Worm (Caenorhabditis elegans) whole organism, L1 larva: ENCODE measurements around the gene cey-1.

Experiments
- C04F5.9 ChIP-seq: sonication (generic microtip); optimal IDR thresholded peaks from 2 replicates; lab custom pipeline; 2016; ENCODE audit warnings: missing genetic modification characterization, missing compliant biosample characterization
- F16B12.6 ChIP-seq: fragments of 150-350 bp; optimal IDR thresholded peaks from 2 replicates; lab custom pipeline; 2014; ENCODE audit warnings: missing biosample characterization, missing genetic modification characterization
- Y116A8C.19 ChIP-seq: sonication (generic microtip); optimal IDR thresholded peaks from 2 replicates; lab custom pipeline; 2016; ENCODE audit warnings: missing compliant biosample characterization, missing genetic modification characterization, borderline replicate concordance
- alr-1 ChIP-seq: fragments of 200-800 bp; sonication (Bioruptor generic); optimal IDR thresholded peaks from 2 replicates; lab custom pipeline; 2018; ENCODE audit warnings: borderline replicate concordance, mild to moderate bottlenecking, missing genetic modification characterization, missing compliant biosample characterization
- aly-2 ChIP-seq: fragments of 150-350 bp; optimal IDR thresholded peaks from 2 replicates; lab custom pipeline; 2014; ENCODE audit warnings: missing biosample characterization, missing genetic modification characterization
- ceh-8 ChIP-seq: fragments of 200-800 bp; sonication (Bioruptor generic); optimal IDR thresholded peaks from 2 replicates; lab custom pipeline; 2018; ENCODE audit warnings: mild to moderate bottlenecking, missing genetic modification characterization, moderate library complexity, missing compliant biosample characterization
- ceh-88 ChIP-seq: fragments of 200-800 bp; sonication (Bioruptor generic); IDR thresholded peaks from 2 replicates; pipeline ENCODE4 v1.3.6; 2022; ENCODE audit warnings: missing genetic modification characterization, missing compliant biosample characterization
- ceh-90 ChIP-seq: sonication (generic microtip); optimal IDR thresholded peaks from 2 replicates; lab custom pipeline; 2016; ENCODE audit warnings: missing genetic modification characterization, missing compliant biosample characterization
- ces-1 ChIP-seq: fragments of 150-350 bp; optimal IDR thresholded peaks from 2 replicates; lab custom pipeline; 2014; ENCODE audit warnings: missing biosample characterization, missing genetic modification reagents, missing genetic modification characterization
- efl-1 ChIP-seq, 4 experiments: fragments of 150-350 bp; optimal IDR thresholded peaks in 3 of 4; peaks in 1 of 4; 1 replicate in 1 of 4; 2 replicates in 3 of 4; lab custom pipeline; 2014; ENCODE audit warnings: missing biosample characterization in 2 of 4, missing genetic modification characterization in 2 of 4, missing genetic modification reagents in 2 of 4
- efl-3 ChIP-seq: fragments of 200-800 bp; sonication (Bioruptor generic); optimal IDR thresholded peaks from 2 replicates; lab custom pipeline; 2018; ENCODE audit warnings: mild to moderate bottlenecking, missing genetic modification characterization, missing compliant biosample characterization
- egl-13 ChIP-seq: sonication (generic microtip); optimal IDR thresholded peaks from 2 replicates; lab custom pipeline; 2016; ENCODE audit warnings: missing genotype, missing genetic modification reagents, missing genetic modification characterization, missing compliant biosample characterization
- egl-27 ChIP-seq, 2 experiments: fragments of 150-350 bp in 1 of 2; sonication (generic microtip); optimal IDR thresholded peaks; 3 replicates each; lab custom pipeline; 2017 to 2018; ENCODE audit warnings: missing biosample characterization in 2 of 2, missing genetic modification characterization in 2 of 2, missing genetic modification reagents in 2 of 2
- elt-2 ChIP-seq: sonication (generic microtip); optimal IDR thresholded peaks from 2 replicates; lab custom pipeline; 2016; ENCODE audit warnings: missing genetic modification characterization, mild to moderate bottlenecking, inconsistent platforms, missing compliant biosample characterization, missing genetic modification reagents
- elt-3 ChIP-seq, 6 experiments: fragments of 150-350 bp in 1 of 6; sonication (generic microtip); optimal IDR thresholded peaks; 2 replicates each; lab custom pipeline; 2017 to 2018; ENCODE audit warnings: missing biosample characterization in 6 of 6, missing genetic modification characterization in 6 of 6, inconsistent platforms in 1 of 6
- fkh-4 ChIP-seq: sonication (generic microtip); optimal IDR thresholded peaks from 2 replicates; lab custom pipeline; 2016; ENCODE audit warnings: missing compliant biosample characterization, missing genetic modification characterization, borderline replicate concordance
- fkh-8 ChIP-seq: sonication (generic microtip); optimal IDR thresholded peaks from 2 replicates; lab custom pipeline; 2016; ENCODE audit warnings: mild to moderate bottlenecking, missing genetic modification characterization, missing compliant biosample characterization
- fos-1 ChIP-seq: fragments of 150-350 bp; optimal IDR thresholded peaks from 2 replicates; lab custom pipeline; 2014; ENCODE audit warnings: missing biosample characterization, missing genetic modification characterization
- grh-1 ChIP-seq: fragments of 200-800 bp; sonication (Bioruptor generic); IDR thresholded peaks from 2 replicates; pipeline ENCODE4 v1.3.6; 2022; ENCODE audit warnings: missing genetic modification reagents, missing genetic modification characterization, missing compliant biosample characterization
- hlh-4 ChIP-seq: sonication (generic microtip); optimal IDR thresholded peaks from 2 replicates; lab custom pipeline; 2016; ENCODE audit warnings: mild to moderate bottlenecking, missing genetic modification characterization, missing compliant biosample characterization
- jun-1 ChIP-seq: fragments of 150-350 bp; optimal IDR thresholded peaks from 2 replicates; lab custom pipeline; 2014; ENCODE audit warnings: missing biosample characterization, missing genetic modification reagents, missing genetic modification characterization
- lin-13 ChIP-seq: fragments of 150-350 bp; optimal IDR thresholded peaks from 2 replicates; lab custom pipeline; 2014; ENCODE audit warnings: missing biosample characterization, missing genetic modification reagents, missing genetic modification characterization
- lin-14 ChIP-seq: fragments of 200-800 bp; sonication (Bioruptor generic); optimal IDR thresholded peaks from 2 replicates; lab custom pipeline; 2018; ENCODE audit warnings: mild to moderate bottlenecking, missing genetic modification characterization, moderate library complexity, missing compliant biosample characterization
- lin-35 ChIP-seq, 2 experiments: fragments of 150-350 bp; optimal IDR thresholded peaks; 2 replicates each; lab custom pipeline; 2014; ENCODE audit warnings: missing biosample characterization in 2 of 2, missing genetic modification characterization in 2 of 2, missing genetic modification reagents in 2 of 2
- lir-3 ChIP-seq: sonication (generic microtip); optimal IDR thresholded peaks from 2 replicates; lab custom pipeline; 2016; ENCODE audit warnings: mild to moderate bottlenecking, missing genetic modification characterization, moderate library complexity, missing compliant biosample characterization; ENCODE audit not compliant: poor library complexity
- mef-2 ChIP-seq: fragments of 150-350 bp; optimal IDR thresholded peaks from 2 replicates; lab custom pipeline; 2014; ENCODE audit warnings: missing biosample characterization, missing genetic modification characterization
- mep-1 ChIP-seq: fragments of 150-350 bp; optimal IDR thresholded peaks from 2 replicates; lab custom pipeline; 2014; ENCODE audit warnings: missing biosample characterization, missing genetic modification characterization
- nhr-11 ChIP-seq: fragments of 150-350 bp; optimal IDR thresholded peaks from 2 replicates; lab custom pipeline; 2014; ENCODE audit warnings: missing biosample characterization, missing genetic modification characterization
- nhr-12 ChIP-seq: sonication (generic microtip); optimal IDR thresholded peaks from 2 replicates; lab custom pipeline; 2017; ENCODE audit warnings: missing biosample characterization, missing genetic modification characterization
- nhr-19 ChIP-seq: fragments of 200-800 bp; sonication (Bioruptor generic); conservative IDR thresholded peaks from 2 replicates; pipeline ENCODE4 v1.3.6; 2022; ENCODE audit warnings: missing genetic modification characterization, missing compliant biosample characterization
- nhr-20 ChIP-seq: sonication (generic microtip); optimal IDR thresholded peaks from 2 replicates; lab custom pipeline; 2016; ENCODE audit warnings: mild to moderate bottlenecking, missing genetic modification characterization, missing compliant biosample characterization
- nhr-237 ChIP-seq: fragments of 150-350 bp; optimal IDR thresholded peaks from 2 replicates; lab custom pipeline; 2014; ENCODE audit warnings: missing biosample characterization, missing genetic modification characterization
- nhr-47 ChIP-seq: sonication (generic microtip); optimal IDR thresholded peaks from 2 replicates; lab custom pipeline; 2016; ENCODE audit warnings: mild to moderate bottlenecking, missing genetic modification characterization, moderate library complexity, missing compliant biosample characterization
- nhr-76 ChIP-seq: sonication (generic microtip); optimal IDR thresholded peaks from 2 replicates; lab custom pipeline; 2017; ENCODE audit warnings: missing biosample characterization, missing genetic modification characterization
- nhr-84 ChIP-seq: sonication (generic microtip); optimal IDR thresholded peaks from 2 replicates; lab custom pipeline; 2017; ENCODE audit warnings: missing biosample characterization, missing genetic modification characterization
- nhr-85 ChIP-seq: sonication (generic microtip); peaks from one replicate; lab custom pipeline; 2016; ENCODE audit warnings: missing genetic modification characterization, inconsistent platforms, missing compliant biosample characterization
- pag-3 ChIP-seq: sonication (generic microtip); optimal IDR thresholded peaks from 2 replicates; lab custom pipeline; 2017; ENCODE audit warnings: missing genetic modification characterization, mild to moderate bottlenecking, missing compliant biosample characterization, antibody characterized with exemption, borderline replicate concordance; ENCODE audit not compliant: insufficient read depth
- pqm-1 ChIP-seq: sonication (generic microtip); optimal IDR thresholded peaks from 3 replicates; lab custom pipeline; 2017; ENCODE audit warnings: missing biosample characterization, missing genetic modification characterization
- rnt-1 ChIP-seq: sonication (generic microtip); optimal IDR thresholded peaks from 2 replicates; lab custom pipeline; 2016; ENCODE audit warnings: mild to moderate bottlenecking, missing genetic modification characterization, moderate library complexity, missing compliant biosample characterization
- snpc-4 ChIP-seq: fragments of 150-350 bp; optimal IDR thresholded peaks from 2 replicates; lab custom pipeline; 2014; ENCODE audit warnings: missing biosample characterization, missing genetic modification characterization
- snu-23 ChIP-seq: sonication (generic microtip); optimal IDR thresholded peaks from 2 replicates; lab custom pipeline; 2016; ENCODE audit warnings: missing genetic modification characterization, missing compliant biosample characterization
- tbx-2 ChIP-seq: sonication (generic microtip); optimal IDR thresholded peaks from 2 replicates; lab custom pipeline; 2016; ENCODE audit warnings: missing genetic modification characterization, missing compliant biosample characterization
- unc-86 ChIP-seq: sonication (generic microtip); optimal IDR thresholded peaks from 2 replicates; lab custom pipeline; 2016; ENCODE audit warnings: missing genetic modification characterization, missing compliant biosample characterization
- unc-98 ChIP-seq: fragments of 200-800 bp; sonication (Bioruptor generic); IDR thresholded peaks from 2 replicates; pipeline ENCODE4 v1.3.6; 2022; ENCODE audit warnings: missing genetic modification characterization, missing compliant biosample characterization
- xbp-1 ChIP-seq: sonication (generic microtip); optimal IDR thresholded peaks from 2 replicates; lab custom pipeline; 2016; ENCODE audit warnings: missing genetic modification characterization, missing compliant biosample characterization
- zag-1 ChIP-seq: fragments of 150-350 bp; optimal IDR thresholded peaks from 2 replicates; lab custom pipeline; 2014; ENCODE audit warnings: missing biosample characterization, missing genetic modification characterization
- zip-4 ChIP-seq: fragments of 200-800 bp; sonication (Bioruptor generic); optimal IDR thresholded peaks from 2 replicates; lab custom pipeline; 2018; ENCODE audit warnings: mild to moderate bottlenecking, missing genetic modification characterization, moderate library complexity, missing compliant biosample characterization
- ztf-4 ChIP-seq: fragments of 150-350 bp; optimal IDR thresholded peaks from 2 replicates; lab custom pipeline; 2014; ENCODE audit warnings: missing biosample characterization, missing genetic modification characterization

cey-1 gene

ce11 chrII:11044193-11044568 lies 3.2 kb upstream of the cey-1 start:
- TF ChIP-seq fkh-4: no peak
- no peak for TF ChIP-seq nhr-20 (tag; lab: Kevin White, UChicago)
- TF ChIP-seq ceh-88 (GFP tag; lab: Robert Waterston, UW): no peak
- no peak for TF ChIP-seq elt-2 (tag; lab: Kevin White, UChicago)
- no peak for TF ChIP-seq pag-3 (tag; lab: Kevin White, UChicago)
- TF ChIP-seq fos-1: no peak
- TF ChIP-seq nhr-84: no peak
- no peak for TF ChIP-seq lin-35 (GFP tag; optimal IDR thresholded peaks at IDR 0.05; lab: Kevin White, UChicago)
- no peak for TF ChIP-seq nhr-47 (tag; lab: Kevin White, UChicago)
- TF ChIP-seq F16B12.6 (tag; lab: Kevin White, UChicago): no peak
- no peak for TF ChIP-seq ces-1 (GFP tag; lab: Kevin White, UChicago)

- TF ChIP-seq ztf-4 (tag; lab: Kevin White, UChicago): no peak
- no peak for TF ChIP-seq alr-1 (tag; lab: Kevin White, UChicago)
- no peak for TF ChIP-seq ceh-90 (tag; lab: Kevin White, UChicago)
- TF ChIP-seq efl-1 (optimal IDR thresholded peaks at IDR 0.05; lab: Kevin White, UChicago): no peak
- peak in 1 of 2 experiments; percentile 53 for TF ChIP-seq efl-1 (GFP tag; optimal IDR thresholded peaks at IDR 0.05 in 1 of 2; lab: Kevin White, UChicago)
- peak; percentile 73 for TF ChIP-seq nhr-85 (tag; lab: Kevin White, UChicago)
Measured at ce11 chrII:11043546-11044192, 2.7 kb upstream of the cey-1 start.

ce11 chrII:11042878-11043331 lies 1.9 kb upstream of the cey-1 start:
- peak; percentile 76 for TF ChIP-seq jun-1 (tag; lab: Kevin White, UChicago)
- TF ChIP-seq zag-1: no peak
- peak; percentile 58 for TF ChIP-seq tbx-2 (tag; lab: Kevin White, UChicago)
- TF ChIP-seq nhr-12 (tag; lab: Kevin White, UChicago): no peak
- TF ChIP-seq nhr-85 (tag; lab: Kevin White, UChicago): peak; percentile 52
- peak; percentile 43 for TF ChIP-seq lir-3 (tag; lab: Kevin White, UChicago)
- no peak for TF ChIP-seq mef-2
- peak; percentile 95 for TF ChIP-seq lin-14
- no peak for TF ChIP-seq efl-3 (GFP tag; lab: Kevin White, UChicago)
- TF ChIP-seq mep-1 (tag; lab: Kevin White, UChicago): peak; percentile 61
- TF ChIP-seq Y116A8C.19: no peak
- peak; percentile 83 for TF ChIP-seq snu-23 (GFP tag; lab: Kevin White, UChicago)
- peak; percentile 56 for TF ChIP-seq rnt-1 (tag; lab: Kevin White, UChicago)
- no peak for TF ChIP-seq nhr-237 (tag; lab: Kevin White, UChicago)
- TF ChIP-seq unc-86 (tag; lab: Kevin White, UChicago): peak; percentile 75
- no peak for TF ChIP-seq lin-13
- TF ChIP-seq pqm-1: no peak
- peak; percentile 86 for TF ChIP-seq fkh-8 (tag; lab: Kevin White, UChicago)
- TF ChIP-seq xbp-1: peak; percentile 49
- no peak for TF ChIP-seq C04F5.9 (tag; lab: Kevin White, UChicago)
- no peak for TF ChIP-seq nhr-11
- no peak for TF ChIP-seq aly-2 (tag; lab: Kevin White, UChicago)
- no peak for TF ChIP-seq unc-98 (GFP tag; lab: Robert Waterston, UW)
- peak; percentile 54 for TF ChIP-seq egl-13 (tag; lab: Kevin White, UChicago)
- TF ChIP-seq snpc-4 (tag; lab: Kevin White, UChicago): peak; percentile 4
- peak; percentile 0 to 30 for TF ChIP-seq egl-27 (tag; optimal IDR thresholded peaks at IDR 0.05; lab: Kevin White, UChicago)
- no peak for TF ChIP-seq grh-1 (GFP tag; lab: Robert Waterston, UW)
- TF ChIP-seq elt-3 (tag; optimal IDR thresholded peaks at IDR 0.05; lab: Kevin White, UChicago): no peak
- peak; percentile 65 for TF ChIP-seq ceh-8 (GFP tag; lab: Kevin White, UChicago)
- TF ChIP-seq fos-1: no peak
- peak; percentile 4 for TF ChIP-seq zip-4 (GFP tag; lab: Kevin White, UChicago)
- TF ChIP-seq nhr-19 (GFP tag; lab: Robert Waterston, UW): peak; percentile 35
- TF ChIP-seq nhr-76: no peak
- peak; percentile 57 to 60 for TF ChIP-seq efl-1 (optimal IDR thresholded peaks at IDR 0.05; lab: Kevin White, UChicago)
- TF ChIP-seq efl-1 (GFP tag; optimal IDR thresholded peaks at IDR 0.05 in 1 of 2; lab: Kevin White, UChicago): peak; percentile 35 to 94
- TF ChIP-seq hlh-4 (tag; lab: Kevin White, UChicago): no peak
